Fruit fly (Drosophila melanogaster): Measurements from ENCODE around the gene mtgo.
A peak's percentile ranks its signal among the peaks of the same experiment; 100 is the strongest.

mtgo gene

dm6 chr2L:16676651-16677359, 132.0 kb downstream of the mtgo start, which contains the start of the genes Trpgamma and her (continued):
- no peak for TF ChIP-seq CG12299 (tag; optimal IDR thresholded peaks at IDR 0.05)
- TF ChIP-seq BtbVII (GFP tag; optimal IDR thresholded peaks at IDR 0.05) = no peak
- TF ChIP-seq amos (GFP tag; IDR thresholded peaks at IDR 0.05; ENCODE audit: partially characterized antibody) = peak; percentile 91
- TF ChIP-seq pho (GFP tag; optimal IDR thresholded peaks at IDR 0.05) = no peak
- peak; percentile 64 for TF ChIP-seq exex (tag; optimal IDR thresholded peaks at IDR 0.05)
- TF ChIP-seq vnd (GFP tag; IDR thresholded peaks at IDR 0.05; ENCODE audit: partially characterized antibody) = peak; percentile 86
- no peak for TF ChIP-seq dan (GFP tag; IDR thresholded peaks at IDR 0.05)
- peak; percentile 0 for TF ChIP-seq CG3163 (GFP tag; optimal IDR thresholded peaks at IDR 0.05)
- no peak for TF ChIP-seq CG31388 (GFP tag; optimal IDR thresholded peaks at IDR 0.05)
- no peak for TF ChIP-seq Ptx1 (GFP tag; IDR thresholded peaks at IDR 0.05)
- no peak for TF ChIP-seq tio (GFP tag; optimal IDR thresholded peaks at IDR 0.05)
- TF ChIP-seq Oli (tag; optimal IDR thresholded peaks at IDR 0.05) = no peak
- TF ChIP-seq CG5245 (GFP tag; optimal IDR thresholded peaks at IDR 0.05) = no peak
- TF ChIP-seq CG8290 (GFP tag; optimal IDR thresholded peaks at IDR 0.05) = peak; percentile 22
- TF ChIP-seq CG8290 (tag; optimal IDR thresholded peaks at IDR 0.05) = peak in 1 of 2 experiments; percentile 65
- peak; percentile 73 for TF ChIP-seq CG14710 (tag; optimal IDR thresholded peaks at IDR 0.05)
- TF ChIP-seq nerfin-2 (GFP tag; IDR thresholded peaks at IDR 0.05; ENCODE audit: partially characterized antibody) = peak; percentile 72; the same call in 1 of the 2 replicates
- no peak for TF ChIP-seq grn (GFP tag; optimal IDR thresholded peaks at IDR 0.05)
- no peak for TF ChIP-seq Nf-YB (GFP tag; optimal IDR thresholded peaks at IDR 0.05)
- TF ChIP-seq CG2202 (tag; optimal IDR thresholded peaks at IDR 0.05) = no peak
- TF ChIP-seq dm (GFP tag; optimal IDR thresholded peaks at IDR 0.05) = peak; percentile 8
- no peak for TF ChIP-seq pan (optimal IDR thresholded peaks at IDR 0.05)
- no peak for TF ChIP-seq pan (GFP tag; optimal IDR thresholded peaks at IDR 0.05 in 1 of 2, IDR thresholded peaks at IDR 0.05 in 1 of 2)
- TF ChIP-seq ase (GFP tag; IDR thresholded peaks at IDR 0.05) = no peak
- no peak for TF ChIP-seq wek (GFP tag; optimal IDR thresholded peaks at IDR 0.05)
- TF ChIP-seq jumu (GFP tag; optimal IDR thresholded peaks at IDR 0.05) = no peak
- no peak for TF ChIP-seq cas (GFP tag; IDR thresholded peaks at IDR 0.05)
- TF ChIP-seq jing (GFP tag; optimal IDR thresholded peaks at IDR 0.05) = no peak
- TF ChIP-seq Hr3 (GFP tag; optimal IDR thresholded peaks at IDR 0.05) = no peak
- TF ChIP-seq Bdp1 (GFP tag; optimal IDR thresholded peaks at IDR 0.05) = no peak
- no peak for TF ChIP-seq CG4730 (GFP tag; IDR thresholded peaks at IDR 0.05)
- TF ChIP-seq Ssrp (tag; optimal IDR thresholded peaks at IDR 0.05) = no peak
- no peak for TF ChIP-seq CG3065 (GFP tag; optimal IDR thresholded peaks at IDR 0.05)
- TF ChIP-seq prd (optimal IDR thresholded peaks at IDR 0.05) = no peak
- TF ChIP-seq prd (GFP tag; IDR thresholded peaks at IDR 0.05) = no peak
- TF ChIP-seq PHDP (tag; optimal IDR thresholded peaks at IDR 0.05) = no peak
- TF ChIP-seq lmd (GFP tag; IDR thresholded peaks at IDR 0.05) = no peak
- no peak for TF ChIP-seq CG10274 (GFP tag; optimal IDR thresholded peaks at IDR 0.05)
- no peak for TF ChIP-seq Sin3A (optimal IDR thresholded peaks at IDR 0.05)
- TF ChIP-seq CG4617 (GFP tag; optimal IDR thresholded peaks at IDR 0.05; ENCODE audit: borderline replicate concordance) = peak; percentile 43
- TF ChIP-seq hkb (optimal IDR thresholded peaks at IDR 0.05) = no peak
- TF ChIP-seq hkb (GFP tag; IDR thresholded peaks at IDR 0.05) = no peak
- TF ChIP-seq CTCF (GFP tag; optimal IDR thresholded peaks at IDR 0.05) = no peak
- no peak for TF ChIP-seq CG12391 (tag; optimal IDR thresholded peaks at IDR 0.05)
- no peak for TF ChIP-seq fd96Cb (tag; optimal IDR thresholded peaks at IDR 0.05)
- TF ChIP-seq CG13424 (tag; optimal IDR thresholded peaks at IDR 0.05) = no peak
- TF ChIP-seq CG13296 (GFP tag; optimal IDR thresholded peaks at IDR 0.05) = no peak
- TF ChIP-seq sens (GFP tag) = peak; percentile 83
- TF ChIP-seq gcm (GFP tag; optimal IDR thresholded peaks at IDR 0.05) = no peak
- TF ChIP-seq ewg (GFP tag; optimal IDR thresholded peaks at IDR 0.05) = peak; percentile 58
- no peak for TF ChIP-seq CG4404 (GFP tag; IDR thresholded peaks at IDR 0.05)
- TF ChIP-seq Hsf (GFP tag; optimal IDR thresholded peaks at IDR 0.05) = no peak
- TF ChIP-seq CG11560 (tag; IDR thresholded peaks at IDR 0.05) = no peak

Measured in whole organism, embryonic.